Worm (Caenorhabditis elegans) whole organism, dauer: Measurements from ENCODE around the gene T12G3.2.

Source experiments
- unc-62 ChIP-seq: sonication (generic microtip); optimal IDR thresholded peaks from 2 replicates; lab custom pipeline; 2017; ENCODE audit warnings: missing biosample characterization, missing genetic modification reagents, missing genetic modification characterization

T12G3.2 gene

ce11 chrIV:12046524-12047203, at the start of gene T12G3.2:
TSS of gene T12G3.2 (minus strand) at chrIV:12046967.
- no peak for TF ChIP-seq unc-62

- TF ChIP-seq unc-62, result no peak
Observed at ce11 chrIV:12096479-12096878, 49.7 kb upstream of the T12G3.2 start, which contains the start of gene mon-2. TSS of gene mon-2 (plus strand) at chrIV:12096779.

ce11 chrIV:12093819-12094218, 47.1 kb upstream of the T12G3.2 start, which contains the start of gene F11A10.5:
TSS of gene F11A10.5 (plus strand) at chrIV:12094119.
- TF ChIP-seq unc-62, result no peak

ce11 chrIV:12093384-12093783, 46.6 kb upstream of the T12G3.2 start, which contains the start of gene cpsf-4:
TSS of gene cpsf-4 (minus strand) at chrIV:12093445.
- no peak for TF ChIP-seq unc-62

- TF ChIP-seq unc-62, result no peak
Observed at ce11 chrIV:12092113-12092512, 45.3 kb upstream of the T12G3.2 start, which contains the start of gene mig-32. TSS of gene mig-32 (minus strand) at chrIV:12092213.

- no peak for TF ChIP-seq unc-62
Observed at ce11 chrIV:12089551-12089950, 42.8 kb upstream of the T12G3.2 start, which contains the start of gene F11A10.6. TSS of gene F11A10.6 (minus strand) at chrIV:12089651.

ce11 chrIV:12088898-12089297, 42.1 kb upstream of the T12G3.2 start:
- no peak for TF ChIP-seq unc-62

ce11 chrIV:12086498-12086897, 39.7 kb upstream of the T12G3.2 start:
- TF ChIP-seq unc-62, result no peak

- TF ChIP-seq unc-62, result no peak
Observed at ce11 chrIV:12085120-12085519, 38.4 kb upstream of the T12G3.2 start, which contains the start of gene rbm-34. TSS of gene rbm-34 (plus strand) at chrIV:12085420.

ce11 chrIV:12084587-12084986, 37.8 kb upstream of the T12G3.2 start:
- TF ChIP-seq unc-62, result no peak

- TF ChIP-seq unc-62, result no peak
Observed at ce11 chrIV:12084178-12084577, 37.4 kb upstream of the T12G3.2 start, which contains the start of gene repo-1. TSS of gene repo-1 (plus strand) at chrIV:12084478.

ce11 chrIV:12080807-12081206, 34.0 kb upstream of the T12G3.2 start:
- no peak for TF ChIP-seq unc-62

- TF ChIP-seq unc-62, result no peak
Observed at ce11 chrIV:12078907-12079523, 32.2 kb upstream of the T12G3.2 start, which contains the start of gene lex-1. TSS of gene lex-1 (plus strand) at chrIV:12079473.

ce11 chrIV:12078112-12078812, 31.5 kb upstream of the T12G3.2 start, which contains the start of gene tmed-1:
TSS of gene tmed-1 (minus strand) at chrIV:12078162.
- no peak for TF ChIP-seq unc-62

ce11 chrIV:12075497-12075896, 28.7 kb upstream of the T12G3.2 start, which contains the start of gene K08E4.7:
TSS of gene K08E4.7 (plus strand) at chrIV:12075797.
- no peak for TF ChIP-seq unc-62

- no peak for TF ChIP-seq unc-62
Observed at ce11 chrIV:12068590-12068989, 21.8 kb upstream of the T12G3.2 start, which contains the start of gene bath-37. TSS of gene bath-37 (plus strand) at chrIV:12068890.

ce11 chrIV:12061229-12061628, 14.5 kb upstream of the T12G3.2 start, which contains the start of gene K08E4.8:
TSS of gene K08E4.8 (minus strand) at chrIV:12061329.
- no peak for TF ChIP-seq unc-62
